Worm (Caenorhabditis elegans) whole organism, late embryonic: ENCODE data around the gene F26F12.8.

ENCODE experiments used
- C08G9.2 ChIP-seq: sonication (generic microtip); optimal IDR thresholded peaks from 2 replicates; lab custom pipeline; 2016; ENCODE audit warnings: mild to moderate bottlenecking, missing genetic modification characterization, moderate library complexity, missing compliant biosample characterization
- F13H6.1 ChIP-seq: sonication (generic microtip); optimal IDR thresholded peaks from 2 replicates; lab custom pipeline; 2016; ENCODE audit warnings: missing genetic modification characterization, missing compliant biosample characterization
- ama-1 ChIP-seq: fragments of 150-350 bp; optimal IDR thresholded peaks from 2 replicates; lab custom pipeline; 2014
- ceh-31 ChIP-seq: sonication (generic microtip); optimal IDR thresholded peaks from 2 replicates; lab custom pipeline; 2016; ENCODE audit warnings: missing genetic modification characterization, missing compliant biosample characterization
- ceh-9 ChIP-seq: sonication (generic microtip); optimal IDR thresholded peaks from 2 replicates; lab custom pipeline; 2016; ENCODE audit warnings: mild to moderate bottlenecking, missing genetic modification characterization, inconsistent platforms, missing compliant biosample characterization
- nhr-232 ChIP-seq: sonication (generic microtip); optimal IDR thresholded peaks from 2 replicates; lab custom pipeline; 2016; ENCODE audit warnings: missing genetic modification characterization, missing compliant biosample characterization
- pha-4 ChIP-seq: fragments of 150-350 bp; optimal IDR thresholded peaks from 2 replicates; lab custom pipeline; 2018; ENCODE audit warnings: missing biosample characterization, missing genetic modification reagents, missing genetic modification characterization
- pqm-1 ChIP-seq: sonication (generic microtip); optimal IDR thresholded peaks from 2 replicates; lab custom pipeline; 2016; ENCODE audit warnings: missing genetic modification characterization, missing compliant biosample characterization
- syd-9 ChIP-seq: sonication (generic microtip); optimal IDR thresholded peaks from 2 replicates; lab custom pipeline; 2016; ENCODE audit warnings: mild to moderate bottlenecking, missing genetic modification characterization, moderate library complexity, missing compliant biosample characterization

ce11 chrV:5865085-5865484, 2.8 kb upstream of the F26F12.8 start, which contains the start of gene F26F12.5:
- TF ChIP-seq pqm-1 (tag; lab: Kevin White, UChicago): no peak
- TF ChIP-seq ceh-31 (tag; lab: Kevin White, UChicago): no peak
- no peak for TF ChIP-seq F13H6.1 (tag; lab: Kevin White, UChicago)
- TF ChIP-seq ceh-9: no peak
- TF ChIP-seq syd-9 (tag; lab: Kevin White, UChicago): no peak
- no peak for TF ChIP-seq C08G9.2 (tag; lab: Kevin White, UChicago)
- no peak for TF ChIP-seq nhr-232
- TF ChIP-seq pha-4: no peak
- no peak for TF ChIP-seq ama-1 (lab: Kevin White, UChicago)
